Worm (Caenorhabditis elegans) whole organism, L3 larva: ENCODE results near the gene R102.3.
A peak's percentile ranks its signal among the peaks of the same experiment; 100 is the strongest.
"Not testable (repeated sequence)": the region's sequence is repeated elsewhere in the genome, so short reads cannot be mapped to it uniquely, and the experiment has no call there.

Experiments used
- R02D3.7 ChIP-seq: fragments of 150-350 bp; optimal IDR thresholded peaks from 2 replicates; lab custom pipeline; 2014; ENCODE audit warnings: missing biosample characterization, missing genetic modification characterization
- ZK546.5 ChIP-seq: sonication (generic microtip); optimal IDR thresholded peaks from 2 replicates; lab custom pipeline; 2017; ENCODE audit warnings: missing biosample characterization, missing genetic modification characterization
- aly-2 ChIP-seq: fragments of 150-350 bp; optimal IDR thresholded peaks from 2 replicates; lab custom pipeline; 2014; ENCODE audit warnings: missing biosample characterization, missing genetic modification characterization
- ama-1 ChIP-seq: fragments of 150-350 bp; optimal IDR thresholded peaks from 2 replicates; lab custom pipeline; 2018
- ceh-16 ChIP-seq: sonication (generic microtip); optimal IDR thresholded peaks from 2 replicates; lab custom pipeline; 2017; ENCODE audit warnings: missing biosample characterization, missing genetic modification characterization
- ceh-28 ChIP-seq: fragments of 150-350 bp; optimal IDR thresholded peaks from 2 replicates; lab custom pipeline; 2014; ENCODE audit warnings: missing biosample characterization, missing genetic modification reagents, missing genetic modification characterization
- ceh-82 ChIP-seq: fragments of 150-350 bp; optimal IDR thresholded peaks from 2 replicates; lab custom pipeline; 2014; ENCODE audit warnings: missing biosample characterization, missing genetic modification characterization
- ceh-9 ChIP-seq: sonication (generic microtip); optimal IDR thresholded peaks from 2 replicates; lab custom pipeline; 2018; ENCODE audit warnings: missing biosample characterization, missing genetic modification characterization
- daf-12 ChIP-seq: fragments of 150-350 bp; optimal IDR thresholded peaks from 2 replicates; lab custom pipeline; 2014; ENCODE audit warnings: missing biosample characterization, missing genetic modification reagents, missing genetic modification characterization
- egl-5 ChIP-seq: fragments of 150-350 bp; optimal IDR thresholded peaks from 2 replicates; lab custom pipeline; 2017; ENCODE audit warnings: missing biosample characterization, missing genetic modification reagents, missing genetic modification characterization, inconsistent platforms
- elt-1 ChIP-seq: fragments of 150-350 bp; optimal IDR thresholded peaks from 2 replicates; lab custom pipeline; 2014; ENCODE audit warnings: missing biosample characterization, missing genetic modification characterization
- elt-2 ChIP-seq: sonication (generic microtip); optimal IDR thresholded peaks from 2 replicates; lab custom pipeline; 2016; ENCODE audit warnings: missing genetic modification reagents, mild to moderate bottlenecking, missing genetic modification characterization, missing compliant biosample characterization
- elt-3 ChIP-seq, 3 experiments: fragments of 150-350 bp in 1 of 3; sonication (generic microtip) in 2 of 3; optimal IDR thresholded peaks; 2 replicates in 2 of 3; 4 replicates in 1 of 3; lab custom pipeline; 2014 to 2017; ENCODE audit warnings: missing biosample characterization in 3 of 3, missing genetic modification characterization in 3 of 3
- fkh-10 ChIP-seq: sonication (generic microtip); optimal IDR thresholded peaks from 2 replicates; lab custom pipeline; 2017; ENCODE audit warnings: missing biosample characterization, missing genetic modification reagents, missing genetic modification characterization
- fkh-2 ChIP-seq: fragments of 150-350 bp; optimal IDR thresholded peaks from 2 replicates; lab custom pipeline; 2014; ENCODE audit warnings: missing biosample characterization, missing genetic modification reagents, missing genetic modification characterization
- hmg-11 ChIP-seq: sonication (generic microtip); optimal IDR thresholded peaks from 2 replicates; lab custom pipeline; 2016; ENCODE audit warnings: missing genetic modification characterization, missing compliant biosample characterization
- jun-1 ChIP-seq: fragments of 150-350 bp; optimal IDR thresholded peaks from 2 replicates; lab custom pipeline; 2014; ENCODE audit warnings: missing biosample characterization, missing genetic modification reagents, missing genetic modification characterization
- mdl-1 ChIP-seq: fragments of 150-350 bp; optimal IDR thresholded peaks from 2 replicates; lab custom pipeline; 2014; ENCODE audit warnings: missing biosample characterization, missing genetic modification characterization
- nfya-1 ChIP-seq: sonication (generic microtip); optimal IDR thresholded peaks from 2 replicates; lab custom pipeline; 2017; ENCODE audit warnings: missing genetic modification characterization, mild to moderate bottlenecking, missing compliant biosample characterization, antibody characterized with exemption, moderate library complexity; ENCODE audit not compliant: insufficient read depth
- nhr-11 ChIP-seq: fragments of 150-350 bp; optimal IDR thresholded peaks from 2 replicates; lab custom pipeline; 2014; ENCODE audit warnings: missing biosample characterization, missing genetic modification characterization
- nhr-12 ChIP-seq: fragments of 150-350 bp; optimal IDR thresholded peaks from 2 replicates; lab custom pipeline; 2014; ENCODE audit warnings: missing biosample characterization, missing genetic modification characterization
- nhr-23 ChIP-seq: fragments of 150-350 bp; optimal IDR thresholded peaks from 2 replicates; lab custom pipeline; 2014; ENCODE audit warnings: missing biosample characterization, missing genetic modification reagents, missing genetic modification characterization
- nhr-237 ChIP-seq: fragments of 150-350 bp; optimal IDR thresholded peaks from 2 replicates; lab custom pipeline; 2014; ENCODE audit warnings: missing biosample characterization, missing genetic modification characterization
- nhr-25 ChIP-seq: sonication (generic microtip); optimal IDR thresholded peaks from 2 replicates; lab custom pipeline; 2017; ENCODE audit warnings: missing biosample characterization, missing genetic modification characterization
- nhr-43 ChIP-seq: sonication (generic microtip); optimal IDR thresholded peaks from 2 replicates; lab custom pipeline; 2016; ENCODE audit warnings: mild to moderate bottlenecking, missing genetic modification characterization, missing compliant biosample characterization; ENCODE audit not compliant: poor library complexity, severe bottlenecking
- nhr-67 ChIP-seq: fragments of 150-350 bp; optimal IDR thresholded peaks from 2 replicates; lab custom pipeline; 2014; ENCODE audit warnings: missing biosample characterization, missing genetic modification characterization
- nhr-77 ChIP-seq: fragments of 150-350 bp; optimal IDR thresholded peaks from 2 replicates; lab custom pipeline; 2014; ENCODE audit warnings: missing biosample characterization, missing genetic modification characterization
- pha-4 ChIP-seq: fragments of 150-350 bp; optimal IDR thresholded peaks from 2 replicates; lab custom pipeline; 2014; ENCODE audit warnings: missing biosample characterization, missing genetic modification reagents, missing genetic modification characterization
- pqm-1 ChIP-seq: fragments of 150-350 bp; optimal IDR thresholded peaks from 2 replicates; lab custom pipeline; 2017; ENCODE audit warnings: missing biosample characterization, missing genetic modification characterization, inconsistent platforms
- sea-2 ChIP-seq: fragments of 150-350 bp; sonication (generic microtip); optimal IDR thresholded peaks from 4 replicates; lab custom pipeline; 2014; ENCODE audit warnings: missing biosample characterization, missing genetic modification reagents, missing genetic modification characterization
- skn-1 ChIP-seq: fragments of 150-350 bp; optimal IDR thresholded peaks from 2 replicates; lab custom pipeline; 2014; ENCODE audit warnings: missing biosample characterization, missing genetic modification characterization
- unc-39 ChIP-seq: sonication (generic microtip); optimal IDR thresholded peaks from 4 replicates; lab custom pipeline; 2017; ENCODE audit warnings: missing biosample characterization, missing genetic modification characterization
- unc-62 ChIP-seq: fragments of 150-350 bp; sonication (generic microtip); optimal IDR thresholded peaks from 4 replicates; lab custom pipeline; 2014; ENCODE audit warnings: missing biosample characterization, missing genetic modification reagents, missing genetic modification characterization
- zag-1 ChIP-seq: fragments of 150-350 bp; optimal IDR thresholded peaks from 2 replicates; lab custom pipeline; 2014; ENCODE audit warnings: missing biosample characterization, missing genetic modification characterization

The R102.3 gene

DNA sequence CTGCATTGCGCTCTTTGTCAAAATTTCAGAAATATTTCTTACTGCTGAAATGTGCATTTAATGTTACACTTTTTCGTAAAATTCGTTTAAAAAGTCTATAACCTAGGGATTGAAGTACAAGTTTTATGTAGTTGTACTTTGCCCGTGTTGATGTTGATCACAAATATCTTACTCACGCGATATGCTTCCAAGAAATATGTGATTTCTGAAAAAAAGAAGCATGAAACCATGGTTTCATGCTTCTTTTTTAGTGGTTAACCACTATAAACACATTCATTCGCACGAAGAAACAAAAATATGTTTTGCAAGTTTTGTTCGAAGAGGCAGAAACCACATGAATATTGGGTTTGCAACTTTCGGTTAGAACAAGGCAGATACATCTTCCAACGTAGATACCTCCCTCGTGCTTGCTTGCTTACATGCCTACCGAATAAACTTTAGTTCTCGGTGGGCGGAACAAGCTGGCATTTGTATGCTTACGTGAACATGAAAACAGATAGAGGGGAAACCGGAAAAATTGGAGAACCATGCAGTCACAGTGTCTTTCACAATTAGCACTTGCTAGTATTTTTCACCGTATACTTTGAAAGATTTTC, at the start of gene R102.3:
R102.3 (plus strand) TSS at position 546 of the 596 bp plus-strand sequence.
- TF ChIP-seq zag-1 (tag; lab: Kevin White, UChicago) = no peak
- no peak for TF ChIP-seq fkh-10
- no peak for TF ChIP-seq daf-12 (tag; lab: Kevin White, UChicago)
- no peak for TF ChIP-seq ceh-28
- no peak for TF ChIP-seq nhr-23 (tag; lab: Kevin White, UChicago)
- TF ChIP-seq nhr-11 (tag; lab: Kevin White, UChicago) = peak; percentile 7
- TF ChIP-seq nhr-12 (tag; lab: Kevin White, UChicago) = no peak

DNA sequence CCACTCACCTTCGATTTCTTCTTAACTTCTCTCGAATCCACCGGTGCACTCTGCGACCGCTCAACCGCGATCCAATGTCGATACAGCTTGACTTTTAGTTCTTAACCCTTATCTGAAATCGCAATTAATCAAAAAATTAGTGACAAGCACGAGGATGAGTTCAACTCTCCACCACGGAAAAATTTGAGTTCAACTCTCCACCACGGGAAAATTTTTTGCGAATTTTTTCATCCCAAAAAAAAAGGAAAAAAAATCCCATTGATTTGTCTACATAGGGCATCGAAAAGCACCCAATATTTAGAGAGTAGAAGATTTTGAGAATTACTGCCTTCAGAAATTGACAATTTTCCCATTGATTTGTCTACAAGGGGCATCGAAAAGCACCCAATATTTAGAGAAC, 35.3 kb upstream of the R102.3 start, which contains the start of gene glb-19:
glb-19 (minus strand) TSS at position 101 of the 400 bp plus-strand sequence.
- TF ChIP-seq elt-3 (tag; optimal IDR thresholded peaks at IDR 0.05; lab: Kevin White, UChicago); nhr-77 (tag; lab: Kevin White, UChicago); ceh-82 (tag; lab: Kevin White, UChicago): not testable (repeated sequence)

DNA sequence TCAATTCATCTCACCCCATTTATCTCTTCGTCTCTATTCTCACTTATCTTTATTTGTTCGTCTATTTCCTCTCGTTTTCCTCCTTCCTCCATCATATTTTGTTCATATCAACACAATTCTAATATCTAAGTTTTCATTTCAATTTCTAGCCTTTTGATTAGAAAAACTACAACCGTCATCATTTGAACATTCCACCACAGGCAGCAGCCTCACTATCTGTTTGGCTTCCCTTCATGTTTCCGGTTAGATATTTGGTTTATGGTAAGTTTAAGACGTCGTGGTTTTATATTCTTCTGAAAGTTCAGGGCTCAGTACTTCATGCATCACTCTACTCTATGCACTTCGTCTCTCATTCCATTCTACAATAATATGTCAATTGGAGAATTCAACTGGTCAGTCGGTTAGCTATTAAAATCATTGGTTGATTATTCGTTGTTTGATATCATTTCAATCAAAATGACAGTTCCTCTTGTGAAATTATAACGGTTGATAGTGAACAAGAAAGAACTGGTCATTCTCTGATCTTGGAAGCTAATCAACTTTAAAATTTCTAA, 32.5 kb upstream of the R102.3 start, which contains the start of gene K08C7.1:
K08C7.1 (plus strand) TSS at position 43 of the 554 bp plus-strand sequence.
- no peak for TF ChIP-seq nhr-77 (tag; lab: Kevin White, UChicago)
- no peak for TF ChIP-seq fkh-2 (tag; lab: Kevin White, UChicago)
- no peak for TF ChIP-seq skn-1 (tag; lab: Kevin White, UChicago)
- TF ChIP-seq pqm-1 (tag; lab: Kevin White, UChicago) = peak; percentile 32
- TF ChIP-seq aly-2 = no peak
- TF ChIP-seq daf-12 (tag; lab: Kevin White, UChicago) = no peak
- TF ChIP-seq mdl-1 = no peak
- TF ChIP-seq nhr-237 = no peak
- TF ChIP-seq elt-2 (tag; lab: Kevin White, UChicago) = peak; percentile 78
- no peak for TF ChIP-seq elt-3 (tag; optimal IDR thresholded peaks at IDR 0.05; lab: Kevin White, UChicago)
- no peak for TF ChIP-seq nhr-67 (tag; lab: Kevin White, UChicago)

DNA sequence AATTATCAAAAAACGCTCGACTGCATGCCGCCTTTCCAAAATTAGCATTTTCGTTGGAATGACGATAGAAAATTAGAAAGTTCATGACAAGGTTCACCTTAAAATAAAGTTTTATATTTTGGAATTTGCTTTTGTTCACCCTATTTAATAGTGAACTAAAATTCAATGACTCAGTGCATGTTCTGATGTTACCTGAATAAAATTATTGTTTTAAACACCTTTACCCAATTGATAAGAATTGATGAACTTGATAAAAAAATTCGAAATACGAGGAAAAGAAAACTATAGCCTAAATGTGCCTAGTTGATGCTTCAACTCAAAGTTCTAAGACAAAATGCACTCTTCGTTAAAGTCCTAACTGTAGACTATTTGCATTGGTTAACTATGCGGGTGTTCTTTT, 28.2 kb upstream of the R102.3 start:
- TF ChIP-seq pqm-1 (tag; lab: Kevin White, UChicago) = peak; percentile 51
- TF ChIP-seq nhr-43 (tag; lab: Kevin White, UChicago) = no peak
- no peak for TF ChIP-seq hmg-11

DNA sequence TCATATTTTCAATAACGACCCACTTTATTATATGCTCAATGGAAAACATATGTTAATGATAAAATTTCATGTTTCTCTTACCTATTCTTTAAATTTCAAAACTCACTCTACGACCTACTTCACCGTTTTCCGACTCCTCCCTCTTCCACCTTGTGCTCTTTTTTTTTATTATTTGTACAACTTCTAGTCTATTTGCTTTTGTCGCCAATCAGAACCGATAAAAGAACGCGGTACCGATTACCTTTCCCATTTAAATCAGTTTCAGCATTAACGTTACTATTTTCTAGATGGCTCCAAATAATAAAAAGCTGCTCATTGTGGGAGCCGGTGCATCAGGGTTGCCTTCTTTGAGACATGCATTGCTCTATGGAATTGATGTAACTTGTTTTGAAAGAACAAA, 27.6 kb upstream of the R102.3 start, which contains the start of gene fmo-1:
fmo-1 (plus strand) TSS at position 98 of the 400 bp plus-strand sequence.
- TF ChIP-seq aly-2 = no peak
- no peak for TF ChIP-seq ZK546.5 (tag; lab: Kevin White, UChicago)
- TF ChIP-seq mdl-1 = no peak
- no peak for TF ChIP-seq unc-39
- TF ChIP-seq pqm-1 (tag; lab: Kevin White, UChicago) = peak; percentile 66
- TF ChIP-seq elt-2 (tag; lab: Kevin White, UChicago) = peak; percentile 57
- TF ChIP-seq elt-3 (tag; optimal IDR thresholded peaks at IDR 0.05; lab: Kevin White, UChicago) = no peak
- no peak for TF ChIP-seq R02D3.7 (tag; lab: Kevin White, UChicago)
- TF ChIP-seq elt-1 = no peak
- no peak for TF ChIP-seq nhr-25 (tag; lab: Kevin White, UChicago)

DNA sequence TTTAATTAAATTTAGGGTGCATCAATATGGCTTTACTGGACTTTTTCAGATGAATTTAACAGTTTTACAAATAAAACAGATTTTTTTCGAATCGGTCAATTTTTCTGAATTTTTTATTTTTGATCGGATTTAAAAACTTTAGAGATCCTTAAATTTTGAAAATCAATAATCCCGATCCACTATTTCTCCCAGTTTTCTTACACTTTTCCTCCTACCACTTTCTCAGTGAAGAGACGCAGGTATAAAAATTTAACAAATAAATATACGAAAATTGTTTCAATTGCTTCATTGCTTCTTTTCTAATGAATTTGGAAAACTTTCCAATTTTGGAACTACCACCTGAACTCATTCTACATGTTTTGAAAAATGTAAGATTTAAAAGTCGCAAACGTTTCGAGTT, 25.2 kb upstream of the R102.3 start, which contains the start of gene K08C7.7:
K08C7.7 (plus strand) TSS at position 301 of the 400 bp plus-strand sequence.
- TF ChIP-seq nhr-67 (tag; lab: Kevin White, UChicago) (no peak), elt-3 (tag; optimal IDR thresholded peaks at IDR 0.05; lab: Kevin White, UChicago) (no peak), aly-2 (no peak), nhr-25 (tag; lab: Kevin White, UChicago) (no peak), pha-4 (tag; lab: Kevin White, UChicago) (no peak)

DNA sequence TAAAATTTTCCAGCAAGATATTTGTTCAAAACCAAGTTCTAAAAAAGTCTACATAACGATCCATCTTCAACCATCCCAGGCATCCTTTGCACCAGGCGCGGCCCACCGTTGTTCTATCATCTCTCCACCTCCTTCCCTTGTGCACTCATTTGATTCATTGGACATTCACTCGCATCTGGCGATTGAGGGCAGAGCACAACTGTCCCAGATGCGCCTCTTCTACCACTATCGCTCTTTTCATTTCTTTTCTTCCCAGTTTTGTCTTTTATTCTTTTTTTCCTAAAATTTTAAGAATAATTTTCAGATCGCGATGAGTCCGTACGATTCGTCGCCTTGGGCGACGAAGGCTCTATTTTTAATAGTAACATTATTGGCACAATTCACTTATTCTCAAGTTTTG, 22.8 kb upstream of the R102.3 start, which contains the start of gene epi-1:
epi-1 (plus strand) TSS at position 301 of the 400 bp plus-strand sequence.
- no peak for TF ChIP-seq R02D3.7 (tag; lab: Kevin White, UChicago)
- TF ChIP-seq unc-62 (GFP tag; lab: Kevin White, UChicago) = no peak
- no peak for TF ChIP-seq zag-1 (tag; lab: Kevin White, UChicago)
- TF ChIP-seq skn-1 (tag; lab: Kevin White, UChicago) = no peak
- TF ChIP-seq sea-2 = no peak
- no peak for TF ChIP-seq jun-1 (tag; lab: Kevin White, UChicago)
- no peak for TF ChIP-seq elt-1
- no peak for TF ChIP-seq nhr-237
- no peak for TF ChIP-seq nfya-1 (tag; lab: Kevin White, UChicago)
- TF ChIP-seq egl-5 (tag; lab: Kevin White, UChicago) = no peak
- TF ChIP-seq ceh-16 = no peak
- no peak for TF ChIP-seq elt-2 (tag; lab: Kevin White, UChicago)
- TF ChIP-seq ama-1 (lab: Kevin White, UChicago) = no peak
- no peak for TF ChIP-seq ceh-9 (tag; lab: Kevin White, UChicago)
- no peak for TF ChIP-seq ZK546.5 (tag; lab: Kevin White, UChicago)
- no peak for TF ChIP-seq elt-3 (tag; optimal IDR thresholded peaks at IDR 0.05; lab: Kevin White, UChicago)
